Fruit fly (Drosophila melanogaster): Measurements from ENCODE around the gene CG6321.

dm6 chr3L:11025261-11025660 is 35.8 kb downstream of the CG6321 start, which contains the start of gene CG32079:
- TF ChIP-seq NK7.1 (GFP tag; optimal IDR thresholded peaks at IDR 0.05) (no peak), CG5245 (GFP tag; optimal IDR thresholded peaks at IDR 0.05) (no peak), CG17802 (tag; optimal IDR thresholded peaks at IDR 0.05) (no peak)

All from whole organism, embryonic.